Fruit fly (Drosophila melanogaster): ENCODE results near the gene CG6495.

CG6495 gene

dm6 chr2L:10735923-10736322, 25.0 kb upstream of the CG6495 start, which contains the start of gene Nup107 (continued):
- TF ChIP-seq CG12236 (GFP tag; optimal IDR thresholded peaks at IDR 0.05) (no peak), Gsc (GFP tag; IDR thresholded peaks at IDR 0.05) (no peak), slp2 (GFP tag; optimal IDR thresholded peaks at IDR 0.05) (no peak), CG12659 (GFP tag; optimal IDR thresholded peaks at IDR 0.05) (peak; percentile 14), CG16779 (GFP tag; IDR thresholded peaks at IDR 0.05) (no peak), Myb (GFP tag; optimal IDR thresholded peaks at IDR 0.05) (peak; percentile 18), vfl (GFP tag; optimal IDR thresholded peaks at IDR 0.05) (no peak), CG17568 (GFP tag; optimal IDR thresholded peaks at IDR 0.05) (no peak), NfI (GFP tag; optimal IDR thresholded peaks at IDR 0.05) (peak; percentile 29), CG4282 (GFP tag; optimal IDR thresholded peaks at IDR 0.05) (no peak), hb (GFP tag; IDR thresholded peaks at IDR 0.05; ENCODE audit: partially characterized antibody) (no peak), ab (GFP tag; optimal IDR thresholded peaks at IDR 0.05) (no peak), cg (GFP tag; optimal IDR thresholded peaks at IDR 0.05) (no peak), CG9817 (tag; optimal IDR thresholded peaks at IDR 0.05) (peak; percentile 37), CG6683 (GFP tag; optimal IDR thresholded peaks at IDR 0.05) (no peak), peb (GFP tag; IDR thresholded peaks at IDR 0.05) (no peak), CG3847 (GFP tag; IDR thresholded peaks at IDR 0.05) (0 out of 2 replicates have a peak, but pooled peaks have one; percentile 25), dmrt99B (tag; optimal IDR thresholded peaks at IDR 0.05) (no peak), caup (GFP tag; optimal IDR thresholded peaks at IDR 0.05; ENCODE audit: severe bottlenecking) (no peak), CG12769 (tag; optimal IDR thresholded peaks at IDR 0.05) (no peak), CG12942 (GFP tag; optimal IDR thresholded peaks at IDR 0.05) (no peak), chm (GFP tag; IDR thresholded peaks at IDR 0.05) (no peak), trh (GFP tag; optimal IDR thresholded peaks at IDR 0.05) (no peak), Nf-YA (GFP tag; IDR thresholded peaks at IDR 0.05) (no peak), Hmx (GFP tag; optimal IDR thresholded peaks at IDR 0.05) (no peak), Gug (GFP tag; IDR thresholded peaks at IDR 0.05) (no peak), hkb (optimal IDR thresholded peaks at IDR 0.05) (no peak), hkb (GFP tag; IDR thresholded peaks at IDR 0.05) (no peak), cwo (GFP tag; optimal IDR thresholded peaks at IDR 0.05) (no peak), CG13296 (GFP tag; optimal IDR thresholded peaks at IDR 0.05) (no peak), Fer3 (tag; optimal IDR thresholded peaks at IDR 0.05) (no peak), sr (GFP tag; IDR thresholded peaks at IDR 0.05) (no peak), wdn (GFP tag; IDR thresholded peaks at IDR 0.05) (no peak), fru (optimal IDR thresholded peaks at IDR 0.05) (no peak), CG6272 (GFP tag; IDR thresholded peaks at IDR 0.05) (peak; percentile 25; the same call in 1 of the 2 replicates), otp (GFP tag; IDR thresholded peaks at IDR 0.05) (no peak), row (GFP tag; IDR thresholded peaks at IDR 0.05) (peak; percentile 77), crp (GFP tag; optimal IDR thresholded peaks at IDR 0.05) (no peak), nom (GFP tag; optimal IDR thresholded peaks at IDR 0.05) (no peak), Dip2 (GFP tag; IDR thresholded peaks at IDR 0.05) (no peak), gem (tag; optimal IDR thresholded peaks at IDR 0.05) (peak; percentile 54), chif (GFP tag; optimal IDR thresholded peaks at IDR 0.05) (peak in 1 of 2 experiments; percentile 34), fd102C (GFP tag; optimal IDR thresholded peaks at IDR 0.05) (no peak), CoRest (tag; optimal IDR thresholded peaks at IDR 0.05) (peak; percentile 30), sqz (GFP tag; optimal IDR thresholded peaks at IDR 0.05) (no peak), ttk (GFP tag; IDR thresholded peaks at IDR 0.05) (no peak), CG14441 (GFP tag; IDR thresholded peaks at IDR 0.05) (0 out of 2 replicates have a peak, but pooled peaks have one; percentile 15), Spps (tag; optimal IDR thresholded peaks at IDR 0.05) (no peak), CG10462 (GFP tag; optimal IDR thresholded peaks at IDR 0.05) (no peak), dm (GFP tag; optimal IDR thresholded peaks at IDR 0.05) (peak; percentile 46), D (optimal IDR thresholded peaks at IDR 0.05) (no peak), D (GFP tag; optimal IDR thresholded peaks at IDR 0.05) (no peak)
